Fruit fly (Drosophila melanogaster) whole organism, adult: ENCODE data around the gene CG11927.

ENCODE experiments used
- CG11617 ChIP-seq: fragments of 200-800 bp; sonication (Bioruptor generic); optimal IDR thresholded peaks from 2 replicates; lab custom pipeline; 2017; ENCODE audit warnings: mild to moderate bottlenecking, missing biosample characterization, missing genetic modification reagents, missing genetic modification characterization
- CG12768 ChIP-seq: fragments of 200-800 bp; sonication (Bioruptor generic); optimal IDR thresholded peaks from 2 replicates; lab custom pipeline; 2017; ENCODE audit warnings: missing biosample characterization, missing genetic modification characterization, mild to moderate bottlenecking, moderate library complexity, missing genetic modification reagents
- CG1620 ChIP-seq: fragments of 200-800 bp; sonication (Bioruptor generic); optimal IDR thresholded peaks from 2 replicates; lab custom pipeline; 2016; ENCODE audit warnings: missing biosample characterization, missing genetic modification characterization
- CG33017 ChIP-seq: fragments of 200-800 bp; sonication (Bioruptor generic); optimal IDR thresholded peaks from 2 replicates; lab custom pipeline; 2018; ENCODE audit warnings: missing biosample characterization, mild to moderate bottlenecking, missing genetic modification characterization, moderate library complexity
- CG5204 ChIP-seq: fragments of 200-800 bp; sonication (Bioruptor generic); optimal IDR thresholded peaks from 2 replicates; lab custom pipeline; 2016; ENCODE audit warnings: missing biosample characterization, missing genetic modification characterization
- CG7045 ChIP-seq: fragments of 200-800 bp; sonication (Bioruptor generic); optimal IDR thresholded peaks from 2 replicates; lab custom pipeline; 2017; ENCODE audit warnings: missing biosample characterization, mild to moderate bottlenecking, missing genetic modification characterization
- CG7101 ChIP-seq: fragments of 200-800 bp; sonication (Bioruptor generic); optimal IDR thresholded peaks from 2 replicates; lab custom pipeline; 2018; ENCODE audit warnings: missing biosample characterization, mild to moderate bottlenecking, missing genetic modification characterization, moderate library complexity
- Clk ChIP-seq: fragments of 200-800 bp; sonication (Bioruptor generic); optimal IDR thresholded peaks from 2 replicates; lab custom pipeline; 2017; ENCODE audit warnings: missing biosample characterization, missing genetic modification characterization
- Crg-1 ChIP-seq: fragments of 200-800 bp; sonication (Bioruptor generic); optimal IDR thresholded peaks from 2 replicates; lab custom pipeline; 2016; ENCODE audit warnings: missing biosample characterization, missing genetic modification characterization
- Hr96 ChIP-seq: fragments of 200-800 bp; sonication (Bioruptor generic); optimal IDR thresholded peaks from 2 replicates; lab custom pipeline; 2016; ENCODE audit warnings: missing biosample characterization, missing genetic modification characterization
- Mnt ChIP-seq: fragments of 200-800 bp; sonication (Bioruptor generic); optimal IDR thresholded peaks from 2 replicates; lab custom pipeline; 2016; ENCODE audit warnings: missing biosample characterization, mild to moderate bottlenecking, missing genetic modification characterization
- bab1 ChIP-seq: fragments of 200-800 bp; sonication (Bioruptor generic); optimal IDR thresholded peaks from 3 replicates; lab custom pipeline; 2019; ENCODE audit warnings: missing biosample characterization, mild to moderate bottlenecking, missing genetic modification characterization, moderate library complexity
- cic ChIP-seq: fragments of 200-800 bp; sonication (Bioruptor generic); optimal IDR thresholded peaks from 2 replicates; lab custom pipeline; 2017; ENCODE audit warnings: missing biosample characterization, mild to moderate bottlenecking, missing genetic modification characterization, moderate library complexity
- cnc ChIP-seq, 2 experiments: fragments of >200 bp; optimal IDR thresholded peaks; 2 replicates each; lab custom pipeline; 2017
- kay ChIP-seq: fragments of 200-800 bp; sonication (Bioruptor generic); peaks from one replicate; lab custom pipeline; 2016; ENCODE audit warnings: missing biosample characterization, missing genetic modification characterization, borderline replicate concordance
- ovo ChIP-seq: fragments of 200-800 bp; sonication (Bioruptor generic); optimal IDR thresholded peaks from 2 replicates; lab custom pipeline; 2016; ENCODE audit warnings: missing biosample characterization, missing genetic modification characterization
- pad ChIP-seq: fragments of 200-800 bp; sonication (Bioruptor generic); optimal IDR thresholded peaks from 3 replicates; lab custom pipeline; 2017; ENCODE audit warnings: missing biosample characterization, missing genetic modification characterization, mild to moderate bottlenecking, moderate library complexity, missing genetic modification reagents
- tj ChIP-seq: fragments of 200-800 bp; sonication (Bioruptor generic); optimal IDR thresholded peaks from 3 replicates; lab custom pipeline; 2017; ENCODE audit warnings: missing biosample characterization, mild to moderate bottlenecking, missing genetic modification characterization, moderate library complexity
- toe ChIP-seq: fragments of 200-800 bp; sonication (Bioruptor generic); optimal IDR thresholded peaks from 2 replicates; lab custom pipeline; 2016; ENCODE audit warnings: missing biosample characterization, missing genetic modification characterization

Gene CG11927

DNA sequence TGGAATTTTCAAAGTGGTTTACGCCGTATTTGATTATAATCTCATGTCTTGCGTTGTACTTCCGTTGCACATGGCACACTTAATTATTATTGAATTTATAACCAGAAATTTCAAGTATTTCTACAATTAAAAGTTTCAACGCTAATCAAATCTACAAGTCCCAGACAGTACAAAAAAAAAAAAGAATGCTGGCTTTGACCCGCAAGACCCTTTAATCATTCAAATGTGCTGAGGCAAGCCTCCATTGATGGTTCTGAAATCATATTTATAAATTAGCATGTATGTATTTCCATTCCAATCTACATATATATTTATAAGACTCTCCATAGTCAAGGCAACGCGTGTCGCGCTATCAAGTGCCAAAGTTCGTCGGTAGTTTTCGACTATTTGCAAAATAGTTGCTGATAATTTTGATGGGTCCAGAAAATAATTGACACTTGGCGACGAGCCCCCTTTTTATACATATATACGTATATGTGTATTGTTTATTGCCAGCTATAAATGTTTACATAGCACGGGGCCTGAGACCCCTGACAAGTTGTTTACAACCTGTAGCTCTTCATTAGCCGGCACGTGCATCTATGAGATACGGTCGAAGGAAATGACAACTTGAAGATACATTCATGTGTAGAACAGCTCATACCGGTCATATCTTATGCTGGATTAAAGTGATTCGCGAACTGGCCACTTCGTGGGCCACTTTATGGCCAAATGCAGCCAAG lies 49.1 kb downstream of the CG11927 start:
- no peak for TF ChIP-seq Clk (GFP tag; lab: Kevin White, UChicago)
- no peak for TF ChIP-seq pad
- no peak for TF ChIP-seq CG1620 (GFP tag; lab: Kevin White, UChicago)
- TF ChIP-seq Crg-1: no peak
- TF ChIP-seq bab1: no peak
- TF ChIP-seq CG12768 (GFP tag; lab: Kevin White, UChicago): peak; percentile 32
- no peak for TF ChIP-seq Hr96
- no peak for TF ChIP-seq CG7045
- peak; percentile 49 for TF ChIP-seq tj (GFP tag; lab: Kevin White, UChicago)
- TF ChIP-seq Mnt: peak; percentile 48
- no peak for TF ChIP-seq ovo (GFP tag; lab: Kevin White, UChicago)
- no peak for TF ChIP-seq cnc (optimal IDR thresholded peaks at IDR 0.05; lab: Kevin White, UChicago)
- TF ChIP-seq CG7101 (tag; lab: Kevin White, UChicago): no peak
- TF ChIP-seq CG33017: no peak
- TF ChIP-seq cic (GFP tag; lab: Kevin White, UChicago): peak; percentile 61
- TF ChIP-seq kay: peak; percentile 97
- TF ChIP-seq CG5204 (GFP tag; lab: Kevin White, UChicago): peak; percentile 14
- TF ChIP-seq toe (GFP tag; lab: Kevin White, UChicago): no peak
- TF ChIP-seq CG11617 (GFP tag; lab: Kevin White, UChicago): no peak

DNA sequence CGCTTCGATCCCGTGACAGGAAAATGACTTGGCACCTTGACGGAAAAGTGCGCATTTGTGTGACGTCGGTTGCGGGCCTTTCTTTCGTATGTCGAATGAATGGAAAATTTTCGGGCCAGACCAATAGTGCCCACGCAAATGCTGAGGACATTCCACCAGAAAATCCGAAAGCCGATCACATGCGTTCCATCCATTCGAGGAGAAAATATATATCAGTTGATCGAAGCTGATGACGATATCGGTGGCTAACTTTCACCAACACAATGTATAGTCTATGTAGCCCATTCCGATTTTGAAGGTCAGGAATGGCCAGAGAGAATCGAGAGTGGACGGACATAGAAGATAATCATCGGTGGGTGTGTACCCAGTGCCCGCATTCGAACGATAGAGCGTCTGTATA lies 50.6 kb downstream of the CG11927 start:
- peak in 1 of 2 experiments; percentile 40 for TF ChIP-seq cnc (optimal IDR thresholded peaks at IDR 0.05; lab: Kevin White, UChicago)
- TF ChIP-seq CG12768 (GFP tag; lab: Kevin White, UChicago): no peak
